Worm (Caenorhabditis elegans) whole organism, L3 larva: ENCODE data around the gene frpr-19.

Experiments
- aly-2 ChIP-seq: fragments of 150-350 bp; optimal IDR thresholded peaks from 2 replicates; lab custom pipeline; 2014; ENCODE audit warnings: missing biosample characterization, missing genetic modification characterization
- ceh-16 ChIP-seq: sonication (generic microtip); optimal IDR thresholded peaks from 2 replicates; lab custom pipeline; 2017; ENCODE audit warnings: missing biosample characterization, missing genetic modification characterization
- egl-5 ChIP-seq: fragments of 150-350 bp; optimal IDR thresholded peaks from 2 replicates; lab custom pipeline; 2017; ENCODE audit warnings: missing biosample characterization, missing genetic modification reagents, missing genetic modification characterization, inconsistent platforms
- fkh-10 ChIP-seq: sonication (generic microtip); optimal IDR thresholded peaks from 2 replicates; lab custom pipeline; 2017; ENCODE audit warnings: missing biosample characterization, missing genetic modification reagents, missing genetic modification characterization
- lin-39 ChIP-seq: fragments of 150-350 bp; optimal IDR thresholded peaks from 2 replicates; lab custom pipeline; 2018; ENCODE audit warnings: missing biosample characterization, missing genetic modification reagents, missing genetic modification characterization
- mdl-1 ChIP-seq: fragments of 150-350 bp; optimal IDR thresholded peaks from 2 replicates; lab custom pipeline; 2014; ENCODE audit warnings: missing biosample characterization, missing genetic modification characterization
- nhr-11 ChIP-seq: fragments of 150-350 bp; optimal IDR thresholded peaks from 2 replicates; lab custom pipeline; 2014; ENCODE audit warnings: missing biosample characterization, missing genetic modification characterization
- nhr-76 ChIP-seq: fragments of 150-350 bp; sonication (generic microtip); optimal IDR thresholded peaks from 5 replicates; lab custom pipeline; 2014; ENCODE audit warnings: missing biosample characterization, missing genetic modification characterization
- nhr-77 ChIP-seq: fragments of 150-350 bp; optimal IDR thresholded peaks from 2 replicates; lab custom pipeline; 2014; ENCODE audit warnings: missing biosample characterization, missing genetic modification characterization
- pqm-1 ChIP-seq: fragments of 150-350 bp; optimal IDR thresholded peaks from 2 replicates; lab custom pipeline; 2017; ENCODE audit warnings: missing biosample characterization, missing genetic modification characterization, inconsistent platforms
- sea-2 ChIP-seq: fragments of 150-350 bp; sonication (generic microtip); optimal IDR thresholded peaks from 4 replicates; lab custom pipeline; 2014; ENCODE audit warnings: missing biosample characterization, missing genetic modification reagents, missing genetic modification characterization
- snpc-4 ChIP-seq: fragments of 150-350 bp; optimal IDR thresholded peaks from 2 replicates; lab custom pipeline; 2014; ENCODE audit warnings: missing biosample characterization, missing genetic modification characterization
- ztf-4 ChIP-seq: fragments of 150-350 bp; optimal IDR thresholded peaks from 2 replicates; lab custom pipeline; 2014; ENCODE audit warnings: missing biosample characterization, missing genetic modification characterization

DNA sequence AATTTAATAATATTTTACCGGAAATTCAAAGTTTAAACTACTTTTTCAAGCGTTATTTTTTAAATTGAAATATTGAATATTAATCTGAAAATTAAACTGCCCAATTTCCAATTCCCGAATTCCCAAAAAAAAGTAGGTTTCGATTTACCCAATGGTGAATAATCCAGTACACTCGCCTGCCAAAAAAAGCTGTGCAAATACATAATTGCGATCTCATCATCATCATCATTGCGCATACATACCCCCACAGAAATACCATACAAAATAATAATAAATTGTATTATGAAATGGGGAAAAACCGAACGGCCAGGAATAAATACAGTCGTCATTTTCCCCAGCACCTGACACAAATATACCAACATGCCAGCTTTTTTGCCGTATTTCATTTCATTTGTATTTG lies 9.6 kb downstream of the frpr-19 start, which contains the start of gene Y41D4A.1:
- TF ChIP-seq snpc-4 (tag; lab: Kevin White, UChicago) (no peak), nhr-11 (tag; lab: Kevin White, UChicago) (no peak), ztf-4 (no peak), mdl-1 (no peak), egl-5 (tag; lab: Kevin White, UChicago) (no peak), sea-2 (GFP tag; lab: Kevin White, UChicago) (no peak), lin-39 (tag; lab: Kevin White, UChicago) (no peak), fkh-10 (GFP tag; lab: Kevin White, UChicago) (no peak), nhr-76 (no peak), pqm-1 (no peak), aly-2 (tag; lab: Kevin White, UChicago) (no peak), ceh-16 (tag; lab: Kevin White, UChicago) (no peak), nhr-77 (no peak)
